Worm (Caenorhabditis elegans) whole organism, midembryonic: ENCODE data around the gene R05A10.8.

ENCODE experiments used
- T22C8.4 ChIP-seq: fragments of 200-800 bp; sonication (Bioruptor generic); IDR thresholded peaks from 2 replicates; pipeline ENCODE4 v1.3.6; 2022; ENCODE audit warnings: missing genetic modification characterization, missing compliant biosample characterization
- flt-1 ChIP-seq: fragments of 200-800 bp; sonication (Bioruptor generic); IDR thresholded peaks from 2 replicates; pipeline ENCODE4 v1.3.6; 2022; ENCODE audit warnings: missing genetic modification characterization, missing compliant biosample characterization
- klf-2 ChIP-seq: fragments of 200-800 bp; sonication (Bioruptor generic); conservative IDR thresholded peaks from 2 replicates; pipeline ENCODE4 v1.3.6; 2022; ENCODE audit warnings: missing genetic modification reagents, missing genetic modification characterization, missing compliant biosample characterization
- med-1 ChIP-seq: sonication (generic microtip); optimal IDR thresholded peaks from 2 replicates; lab custom pipeline; 2017; ENCODE audit warnings: missing genetic modification characterization, mild to moderate bottlenecking, missing compliant biosample characterization, antibody characterized with exemption, missing genetic modification reagents; ENCODE audit not compliant: insufficient read depth
- ref-1 ChIP-seq: fragments of 200-800 bp; sonication (Bioruptor generic); conservative IDR thresholded peaks from 2 replicates; pipeline ENCODE4 v1.3.6; 2022; ENCODE audit warnings: missing genetic modification reagents, missing genetic modification characterization, missing compliant biosample characterization

ce11 chrIV:14194317-14194716, 36.3 kb upstream of the R05A10.8 start:
- TF ChIP-seq klf-2 (GFP tag; lab: Robert Waterston, UW) (no peak), med-1 (GFP tag; lab: Kevin White, UChicago) (no peak), flt-1 (GFP tag; lab: Robert Waterston, UW) (no peak), ref-1 (GFP tag; lab: Robert Waterston, UW) (no peak), T22C8.4 (GFP tag; lab: Robert Waterston, UW) (no peak)
